Worm (Caenorhabditis elegans) whole organism, L3 larva: ENCODE results near the gene F44D12.10.

Experiments
- R02D3.7 ChIP-seq: fragments of 150-350 bp; optimal IDR thresholded peaks from 2 replicates; lab custom pipeline; 2014; ENCODE audit warnings: missing biosample characterization, missing genetic modification characterization
- ZK546.5 ChIP-seq: sonication (generic microtip); optimal IDR thresholded peaks from 2 replicates; lab custom pipeline; 2017; ENCODE audit warnings: missing biosample characterization, missing genetic modification characterization
- aly-2 ChIP-seq: fragments of 150-350 bp; optimal IDR thresholded peaks from 2 replicates; lab custom pipeline; 2014; ENCODE audit warnings: missing biosample characterization, missing genetic modification characterization
- ama-1 ChIP-seq: fragments of 150-350 bp; optimal IDR thresholded peaks from 2 replicates; lab custom pipeline; 2018
- ceh-16 ChIP-seq: sonication (generic microtip); optimal IDR thresholded peaks from 2 replicates; lab custom pipeline; 2017; ENCODE audit warnings: missing biosample characterization, missing genetic modification characterization
- ceh-28 ChIP-seq: fragments of 150-350 bp; optimal IDR thresholded peaks from 2 replicates; lab custom pipeline; 2014; ENCODE audit warnings: missing biosample characterization, missing genetic modification reagents, missing genetic modification characterization
- ceh-82 ChIP-seq: fragments of 150-350 bp; optimal IDR thresholded peaks from 2 replicates; lab custom pipeline; 2014; ENCODE audit warnings: missing biosample characterization, missing genetic modification characterization
- ceh-9 ChIP-seq: sonication (generic microtip); optimal IDR thresholded peaks from 2 replicates; lab custom pipeline; 2018; ENCODE audit warnings: missing biosample characterization, missing genetic modification characterization
- daf-12 ChIP-seq: fragments of 150-350 bp; optimal IDR thresholded peaks from 2 replicates; lab custom pipeline; 2014; ENCODE audit warnings: missing biosample characterization, missing genetic modification reagents, missing genetic modification characterization
- egl-27 ChIP-seq: sonication (generic microtip); optimal IDR thresholded peaks from 4 replicates; lab custom pipeline; 2017; ENCODE audit warnings: missing biosample characterization, missing genetic modification reagents, missing genetic modification characterization
- egl-5 ChIP-seq: fragments of 150-350 bp; optimal IDR thresholded peaks from 2 replicates; lab custom pipeline; 2017; ENCODE audit warnings: missing biosample characterization, missing genetic modification reagents, missing genetic modification characterization, inconsistent platforms
- elt-1 ChIP-seq: fragments of 150-350 bp; optimal IDR thresholded peaks from 2 replicates; lab custom pipeline; 2014; ENCODE audit warnings: missing biosample characterization, missing genetic modification characterization
- elt-2 ChIP-seq: sonication (generic microtip); optimal IDR thresholded peaks from 2 replicates; lab custom pipeline; 2016; ENCODE audit warnings: missing genetic modification reagents, mild to moderate bottlenecking, missing genetic modification characterization, missing compliant biosample characterization
- elt-3 ChIP-seq, 3 experiments: fragments of 150-350 bp in 1 of 3; sonication (generic microtip) in 2 of 3; optimal IDR thresholded peaks; 2 replicates in 2 of 3; 4 replicates in 1 of 3; lab custom pipeline; 2014 to 2017; ENCODE audit warnings: missing biosample characterization in 3 of 3, missing genetic modification characterization in 3 of 3
- eor-1 ChIP-seq, 2 experiments: fragments of 150-350 bp; optimal IDR thresholded peaks; 2 replicates each; lab custom pipeline; 2014 to 2018; ENCODE audit warnings: missing biosample characterization in 2 of 2, missing genetic modification characterization in 2 of 2
- fkh-10 ChIP-seq: sonication (generic microtip); optimal IDR thresholded peaks from 2 replicates; lab custom pipeline; 2017; ENCODE audit warnings: missing biosample characterization, missing genetic modification reagents, missing genetic modification characterization
- fkh-2 ChIP-seq: fragments of 150-350 bp; optimal IDR thresholded peaks from 2 replicates; lab custom pipeline; 2014; ENCODE audit warnings: missing biosample characterization, missing genetic modification reagents, missing genetic modification characterization
- fos-1 ChIP-seq: fragments of 150-350 bp; optimal IDR thresholded peaks from 2 replicates; lab custom pipeline; 2014; ENCODE audit warnings: missing biosample characterization, missing genetic modification characterization
- hmg-11 ChIP-seq: sonication (generic microtip); optimal IDR thresholded peaks from 2 replicates; lab custom pipeline; 2016; ENCODE audit warnings: missing genetic modification characterization, missing compliant biosample characterization
- jun-1 ChIP-seq: fragments of 150-350 bp; optimal IDR thresholded peaks from 2 replicates; lab custom pipeline; 2014; ENCODE audit warnings: missing biosample characterization, missing genetic modification reagents, missing genetic modification characterization
- lin-15B ChIP-seq: fragments of 150-350 bp; optimal IDR thresholded peaks from 2 replicates; lab custom pipeline; 2014; ENCODE audit warnings: missing biosample characterization, missing genetic modification characterization
- lin-39 ChIP-seq: fragments of 150-350 bp; optimal IDR thresholded peaks from 2 replicates; lab custom pipeline; 2018; ENCODE audit warnings: missing biosample characterization, missing genetic modification reagents, missing genetic modification characterization
- lsy-12 ChIP-seq: sonication (generic microtip); optimal IDR thresholded peaks from 2 replicates; lab custom pipeline; 2016; ENCODE audit warnings: mild to moderate bottlenecking, missing genetic modification characterization, missing compliant biosample characterization
- mdl-1 ChIP-seq: fragments of 150-350 bp; optimal IDR thresholded peaks from 2 replicates; lab custom pipeline; 2014; ENCODE audit warnings: missing biosample characterization, missing genetic modification characterization
- mml-1 ChIP-seq: fragments of 150-350 bp; sonication (generic microtip); optimal IDR thresholded peaks from 3 replicates; lab custom pipeline; 2014; ENCODE audit warnings: missing biosample characterization, missing genetic modification characterization
- nfya-1 ChIP-seq: sonication (generic microtip); optimal IDR thresholded peaks from 2 replicates; lab custom pipeline; 2017; ENCODE audit warnings: missing genetic modification characterization, mild to moderate bottlenecking, missing compliant biosample characterization, antibody characterized with exemption, moderate library complexity; ENCODE audit not compliant: insufficient read depth
- nhr-11 ChIP-seq: fragments of 150-350 bp; optimal IDR thresholded peaks from 2 replicates; lab custom pipeline; 2014; ENCODE audit warnings: missing biosample characterization, missing genetic modification characterization
- nhr-12 ChIP-seq: fragments of 150-350 bp; optimal IDR thresholded peaks from 2 replicates; lab custom pipeline; 2014; ENCODE audit warnings: missing biosample characterization, missing genetic modification characterization
- nhr-23 ChIP-seq: fragments of 150-350 bp; optimal IDR thresholded peaks from 2 replicates; lab custom pipeline; 2014; ENCODE audit warnings: missing biosample characterization, missing genetic modification reagents, missing genetic modification characterization
- nhr-237 ChIP-seq: fragments of 150-350 bp; optimal IDR thresholded peaks from 2 replicates; lab custom pipeline; 2014; ENCODE audit warnings: missing biosample characterization, missing genetic modification characterization
- nhr-25 ChIP-seq: sonication (generic microtip); optimal IDR thresholded peaks from 2 replicates; lab custom pipeline; 2017; ENCODE audit warnings: missing biosample characterization, missing genetic modification characterization
- nhr-28 ChIP-seq: fragments of 150-350 bp; optimal IDR thresholded peaks from 2 replicates; lab custom pipeline; 2014; ENCODE audit warnings: missing biosample characterization, missing genetic modification characterization
- nhr-43 ChIP-seq: sonication (generic microtip); optimal IDR thresholded peaks from 2 replicates; lab custom pipeline; 2016; ENCODE audit warnings: mild to moderate bottlenecking, missing genetic modification characterization, missing compliant biosample characterization; ENCODE audit not compliant: poor library complexity, severe bottlenecking
- nhr-67 ChIP-seq: fragments of 150-350 bp; optimal IDR thresholded peaks from 2 replicates; lab custom pipeline; 2014; ENCODE audit warnings: missing biosample characterization, missing genetic modification characterization
- nhr-76 ChIP-seq: fragments of 150-350 bp; sonication (generic microtip); optimal IDR thresholded peaks from 5 replicates; lab custom pipeline; 2014; ENCODE audit warnings: missing biosample characterization, missing genetic modification characterization
- nhr-77 ChIP-seq: fragments of 150-350 bp; optimal IDR thresholded peaks from 2 replicates; lab custom pipeline; 2014; ENCODE audit warnings: missing biosample characterization, missing genetic modification characterization
- pha-4 ChIP-seq: fragments of 150-350 bp; optimal IDR thresholded peaks from 2 replicates; lab custom pipeline; 2014; ENCODE audit warnings: missing biosample characterization, missing genetic modification reagents, missing genetic modification characterization
- pqm-1 ChIP-seq: fragments of 150-350 bp; optimal IDR thresholded peaks from 2 replicates; lab custom pipeline; 2017; ENCODE audit warnings: missing biosample characterization, missing genetic modification characterization, inconsistent platforms
- sea-2 ChIP-seq: fragments of 150-350 bp; sonication (generic microtip); optimal IDR thresholded peaks from 4 replicates; lab custom pipeline; 2014; ENCODE audit warnings: missing biosample characterization, missing genetic modification reagents, missing genetic modification characterization
- skn-1 ChIP-seq: fragments of 150-350 bp; optimal IDR thresholded peaks from 2 replicates; lab custom pipeline; 2014; ENCODE audit warnings: missing biosample characterization, missing genetic modification characterization
- snpc-4 ChIP-seq: fragments of 150-350 bp; optimal IDR thresholded peaks from 2 replicates; lab custom pipeline; 2014; ENCODE audit warnings: missing biosample characterization, missing genetic modification characterization
- tbx-2 ChIP-seq: sonication (generic microtip); optimal IDR thresholded peaks from 2 replicates; lab custom pipeline; 2016; ENCODE audit warnings: mild to moderate bottlenecking, missing genetic modification characterization, missing compliant biosample characterization
- unc-39 ChIP-seq: sonication (generic microtip); optimal IDR thresholded peaks from 4 replicates; lab custom pipeline; 2017; ENCODE audit warnings: missing biosample characterization, missing genetic modification characterization
- unc-62 ChIP-seq: fragments of 150-350 bp; sonication (generic microtip); optimal IDR thresholded peaks from 4 replicates; lab custom pipeline; 2014; ENCODE audit warnings: missing biosample characterization, missing genetic modification reagents, missing genetic modification characterization
- zag-1 ChIP-seq: fragments of 150-350 bp; optimal IDR thresholded peaks from 2 replicates; lab custom pipeline; 2014; ENCODE audit warnings: missing biosample characterization, missing genetic modification characterization
- ztf-11 ChIP-seq: fragments of 150-350 bp; optimal IDR thresholded peaks from 2 replicates; lab custom pipeline; 2014; ENCODE audit warnings: missing biosample characterization, missing genetic modification characterization
- ztf-4 ChIP-seq: fragments of 150-350 bp; optimal IDR thresholded peaks from 2 replicates; lab custom pipeline; 2014; ENCODE audit warnings: missing biosample characterization, missing genetic modification characterization

The F44D12.10 gene

ce11 chrIV:10036966-10037365 is at the start of gene F44D12.10:
Gene F44D12.10 (minus strand): TSS chrIV:10037066.
- no peak for TF ChIP-seq fos-1 (tag; lab: Kevin White, UChicago)
- no peak for TF ChIP-seq fkh-10 (GFP tag; lab: Kevin White, UChicago)
- no peak for TF ChIP-seq ceh-16 (tag; lab: Kevin White, UChicago)
- TF ChIP-seq lsy-12 (tag; lab: Kevin White, UChicago), result no peak
- TF ChIP-seq lin-15B, result no peak
- no peak for TF ChIP-seq skn-1 (tag; lab: Kevin White, UChicago)
- TF ChIP-seq nhr-23, result no peak
- no peak for TF ChIP-seq nhr-237
- TF ChIP-seq nhr-43 (tag; lab: Kevin White, UChicago), result no peak

DNA sequence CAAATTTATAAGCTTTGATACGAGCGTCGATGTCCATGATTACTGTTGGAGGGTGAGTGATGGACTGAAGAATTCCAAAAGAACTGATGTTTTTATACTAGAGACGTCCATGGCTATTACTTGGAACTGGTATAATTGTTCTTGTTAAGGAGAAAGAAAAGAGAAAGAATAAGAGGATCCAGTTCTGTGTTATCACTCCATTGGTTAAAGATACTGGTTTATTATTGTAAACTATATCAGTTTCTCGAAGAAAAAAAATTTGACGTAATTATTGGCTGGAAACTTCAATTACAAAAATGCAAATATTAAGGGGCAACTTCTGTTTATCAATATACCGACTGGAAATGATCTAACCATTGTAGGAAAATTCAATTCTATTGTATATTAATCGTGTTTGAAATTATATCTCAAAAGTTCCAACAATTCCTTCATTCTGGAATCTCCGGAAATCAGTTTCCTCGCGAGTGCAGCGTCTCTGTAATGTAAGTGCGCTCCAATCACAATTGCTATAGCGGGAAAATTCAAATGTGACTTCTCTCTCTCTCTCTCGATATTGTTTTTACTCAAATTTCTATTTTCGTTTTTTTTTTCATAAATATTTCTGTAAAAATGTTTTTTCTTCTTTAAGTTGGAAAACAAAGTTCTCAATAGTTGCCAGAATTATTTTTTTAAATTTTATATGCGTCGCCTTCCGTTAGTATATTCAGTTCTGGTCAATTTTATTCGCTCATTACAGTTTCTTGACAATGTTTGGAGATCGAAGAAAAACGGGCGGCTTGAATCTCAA is 48.7 kb upstream of the F44D12.10 start, which contains the start of the genes col-2 and ndc-80:
Gene col-2 (minus strand): TSS at position 51 of the 787 bp plus-strand sequence.
Gene ndc-80 (plus strand): TSS at position 737 of the 787 bp plus-strand sequence.
- TF ChIP-seq elt-1 (tag; lab: Kevin White, UChicago) (no peak), ama-1 (no peak), ztf-4 (tag; lab: Kevin White, UChicago) (no peak), snpc-4 (tag; lab: Kevin White, UChicago) (peak; percentile 36), nhr-67 (tag; lab: Kevin White, UChicago) (no peak), nhr-28 (tag; lab: Kevin White, UChicago) (no peak), nfya-1 (tag; lab: Kevin White, UChicago) (peak; percentile 84), unc-62 (GFP tag; lab: Kevin White, UChicago) (no peak), fkh-2 (tag; lab: Kevin White, UChicago) (no peak), ceh-82 (tag; lab: Kevin White, UChicago) (no peak), lsy-12 (tag; lab: Kevin White, UChicago) (no peak), nhr-76 (tag; lab: Kevin White, UChicago) (no peak), nhr-237 (no peak), lin-39 (peak; percentile 70), egl-27 (tag; lab: Kevin White, UChicago) (no peak), tbx-2 (no peak), R02D3.7 (tag; lab: Kevin White, UChicago) (peak; percentile 71), pqm-1 (tag; lab: Kevin White, UChicago) (peak; percentile 17), unc-39 (tag; lab: Kevin White, UChicago) (no peak), nhr-23 (peak; percentile 54), mdl-1 (no peak), nhr-12 (tag; lab: Kevin White, UChicago) (no peak), nhr-11 (tag; lab: Kevin White, UChicago) (no peak), jun-1 (tag; lab: Kevin White, UChicago) (peak; percentile 10), nhr-43 (tag; lab: Kevin White, UChicago) (peak; percentile 74), fos-1 (tag; lab: Kevin White, UChicago) (no peak), daf-12 (tag; lab: Kevin White, UChicago) (no peak), egl-5 (tag; lab: Kevin White, UChicago) (no peak), aly-2 (tag; lab: Kevin White, UChicago) (no peak), lin-15B (peak; percentile 93), skn-1 (tag; lab: Kevin White, UChicago) (peak; percentile 4), eor-1 (tag; optimal IDR thresholded peaks at IDR 0.05; lab: Kevin White, UChicago) (no peak), elt-2 (tag; lab: Kevin White, UChicago) (no peak), nhr-25 (tag; lab: Kevin White, UChicago) (peak; percentile 70), pha-4 (no peak), fkh-10 (GFP tag; lab: Kevin White, UChicago) (peak; percentile 23), ztf-11 (no peak), ZK546.5 (no peak), ceh-9 (tag; lab: Kevin White, UChicago) (no peak), elt-3 (tag; optimal IDR thresholded peaks at IDR 0.05; lab: Kevin White, UChicago) (no peak), ceh-28 (tag; lab: Kevin White, UChicago) (no peak), ceh-16 (tag; lab: Kevin White, UChicago) (no peak), hmg-11 (no peak), zag-1 (tag; lab: Kevin White, UChicago) (no peak), sea-2 (GFP tag; lab: Kevin White, UChicago) (no peak), nhr-77 (tag; lab: Kevin White, UChicago) (no peak), mml-1 (no peak)
